Fruit fly (Drosophila melanogaster): ENCODE results near the gene Dyrk3.

The Dyrk3 gene

dm6 chr4:1233351-1233750 lies 2.8 kb upstream of the Dyrk3 start:
- no peak for TF ChIP-seq Eip93F (GFP tag; optimal IDR thresholded peaks at IDR 0.05)
- no peak for TF ChIP-seq CG11294 (GFP tag; IDR thresholded peaks at IDR 0.05)
- TF ChIP-seq Eip78C (GFP tag) = no peak
- no peak for TF ChIP-seq CG3032 (tag; optimal IDR thresholded peaks at IDR 0.05)
- no peak for TF ChIP-seq CG6854 (GFP tag; optimal IDR thresholded peaks at IDR 0.05)
- no peak for TF ChIP-seq CG15336 (GFP tag; IDR thresholded peaks at IDR 0.05)
- TF ChIP-seq Hr38 (GFP tag; optimal IDR thresholded peaks at IDR 0.05) = no peak
- no peak for TF ChIP-seq ss (GFP tag; optimal IDR thresholded peaks at IDR 0.05)
- no peak for TF ChIP-seq spab (GFP tag; optimal IDR thresholded peaks at IDR 0.05)
- no peak for TF ChIP-seq CG11762 (GFP tag; optimal IDR thresholded peaks at IDR 0.05; ENCODE audit: insufficient read depth)
- no peak for TF ChIP-seq OdsH (GFP tag; optimal IDR thresholded peaks at IDR 0.05)
- TF ChIP-seq CG6792 (GFP tag; optimal IDR thresholded peaks at IDR 0.05) = no peak
- TF ChIP-seq achi (GFP tag; optimal IDR thresholded peaks at IDR 0.05) = no peak
- no peak for TF ChIP-seq dac (GFP tag; optimal IDR thresholded peaks at IDR 0.05)
- no peak for TF ChIP-seq Sox15 (GFP tag; optimal IDR thresholded peaks at IDR 0.05)
- no peak for TF ChIP-seq CG1621 (tag; optimal IDR thresholded peaks at IDR 0.05)
- no peak for TF ChIP-seq Ets96B (tag; optimal IDR thresholded peaks at IDR 0.05)
- TF ChIP-seq CG32006 (GFP tag; optimal IDR thresholded peaks at IDR 0.05) = no peak

DNA sequence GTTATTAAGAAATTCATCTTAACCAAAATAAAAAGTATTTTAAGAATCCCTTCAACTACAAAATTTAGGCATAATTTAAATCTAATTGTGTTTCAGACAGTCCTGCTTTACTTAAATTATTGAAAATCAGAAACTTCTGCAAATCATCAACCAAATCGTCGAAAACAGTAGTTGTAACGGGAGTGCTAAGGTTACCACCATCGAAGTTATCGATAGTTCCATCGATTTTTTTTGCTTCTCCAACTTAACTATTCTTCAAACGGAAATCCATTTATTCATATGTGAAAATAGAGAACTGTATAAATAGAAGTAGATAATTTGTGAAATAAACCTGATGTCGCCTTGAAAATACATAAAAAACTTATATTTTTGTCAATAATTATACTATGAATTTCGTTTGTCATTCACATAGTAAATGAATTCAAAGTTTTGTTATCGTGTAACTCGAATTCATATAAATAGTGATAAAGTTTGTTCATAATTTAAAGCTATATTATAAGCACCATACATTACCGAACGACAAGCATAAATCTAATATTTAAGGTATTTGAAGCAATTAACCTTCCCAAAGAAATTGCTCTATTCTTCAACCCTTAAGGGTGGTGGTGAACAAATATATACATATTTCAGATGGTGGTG lies 1.3 kb upstream of the Dyrk3 start:
- peak; percentile 17 for TF ChIP-seq CG8319 (GFP tag; optimal IDR thresholded peaks at IDR 0.05)
- TF ChIP-seq Sox14 (GFP tag; optimal IDR thresholded peaks at IDR 0.05) = no peak
- TF ChIP-seq Eip78C (GFP tag) = peak; percentile 32
- TF ChIP-seq CG3919 (GFP tag; optimal IDR thresholded peaks at IDR 0.05) = no peak
- no peak for TF ChIP-seq spab (GFP tag; optimal IDR thresholded peaks at IDR 0.05)
- no peak for TF ChIP-seq Ets96B (tag; optimal IDR thresholded peaks at IDR 0.05)
- TF ChIP-seq CG11762 (GFP tag; optimal IDR thresholded peaks at IDR 0.05; ENCODE audit: insufficient read depth) = no peak
- TF ChIP-seq topi (GFP tag; optimal IDR thresholded peaks at IDR 0.05) = no peak

dm6 chr4:1225185-1225584 lies 5.3 kb downstream of the Dyrk3 start:
- TF ChIP-seq CG1621 (tag; optimal IDR thresholded peaks at IDR 0.05) (no peak), CG6163 (GFP tag; IDR thresholded peaks at IDR 0.05) (no peak), ss (GFP tag; optimal IDR thresholded peaks at IDR 0.05) (no peak), Hr38 (GFP tag; optimal IDR thresholded peaks at IDR 0.05) (no peak), CG7368 (GFP tag; optimal IDR thresholded peaks at IDR 0.05) (no peak), CG11902 (GFP tag; optimal IDR thresholded peaks at IDR 0.05) (no peak), acj6 (GFP tag; optimal IDR thresholded peaks at IDR 0.05) (no peak), Ets21C (GFP tag; optimal IDR thresholded peaks at IDR 0.05) (no peak), CG10669 (GFP tag; optimal IDR thresholded peaks at IDR 0.05) (no peak), CG8119 (GFP tag; IDR thresholded peaks at IDR 0.05) (no peak), Sox15 (GFP tag; optimal IDR thresholded peaks at IDR 0.05) (no peak), salr (GFP tag; optimal IDR thresholded peaks at IDR 0.05) (no peak), CG16779 (tag; optimal IDR thresholded peaks at IDR 0.05) (no peak), OdsH (GFP tag; optimal IDR thresholded peaks at IDR 0.05) (no peak), CG3032 (tag; optimal IDR thresholded peaks at IDR 0.05) (no peak), CG6792 (GFP tag; optimal IDR thresholded peaks at IDR 0.05) (no peak), CG32006 (GFP tag; optimal IDR thresholded peaks at IDR 0.05) (no peak)

DNA sequence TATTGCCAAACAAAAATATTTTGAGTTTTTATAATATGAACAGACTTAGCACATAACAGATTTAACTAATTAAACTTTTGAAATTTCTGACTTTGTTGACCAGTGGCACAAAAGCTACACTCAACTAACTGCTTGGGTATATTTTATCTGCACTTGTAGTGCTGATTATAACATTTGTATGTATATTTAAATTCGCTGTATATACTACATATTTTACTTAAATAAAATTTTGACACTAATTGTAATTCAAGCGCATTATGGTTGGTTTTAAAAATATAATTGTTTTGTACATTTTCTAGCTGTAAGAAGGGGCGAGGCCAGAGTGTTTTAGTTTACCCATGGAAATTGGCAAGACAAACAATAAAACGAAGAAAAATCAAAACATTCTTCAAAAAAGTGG lies 6.3 kb downstream of the Dyrk3 start:
- TF ChIP-seq Hr38 (GFP tag; optimal IDR thresholded peaks at IDR 0.05) (no peak), Eip78C (GFP tag) (peak; percentile 24)

dm6 chr4:1218723-1219398 lies 11.7 kb downstream of the Dyrk3 start:
- peak; percentile 29; the same call in 1 of the 2 replicates for TF ChIP-seq CG15336 (GFP tag; IDR thresholded peaks at IDR 0.05)
- TF ChIP-seq Eip93F (GFP tag; optimal IDR thresholded peaks at IDR 0.05) = no peak

Measured in whole organism, prepupa.